Worm (Caenorhabditis elegans): ENCODE results near the gene F26G1.9.

DNA sequence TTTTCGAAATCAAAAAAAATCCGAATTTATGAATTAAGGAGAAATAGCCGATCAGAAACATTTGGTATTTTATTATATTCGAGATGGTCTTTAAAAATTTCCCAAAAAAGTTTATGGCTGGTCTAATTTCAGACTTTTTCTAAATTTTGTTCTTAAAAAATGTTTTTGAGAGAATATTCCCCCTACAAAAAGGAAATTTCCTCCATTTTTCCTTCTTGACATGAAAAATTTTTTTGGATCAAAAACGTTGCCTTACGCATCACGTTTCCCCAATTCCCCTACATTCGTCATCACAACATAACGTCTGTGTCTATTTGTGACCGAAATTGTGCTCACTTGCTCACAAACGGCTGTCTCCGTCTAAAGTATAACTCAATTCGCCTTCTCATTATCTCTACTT is 19.5 kb upstream of the F26G1.9 start:
- TF ChIP-seq snpc-4 (GFP tag; optimal IDR thresholded peaks at IDR 0.05) (no peak), snpc-4 (tag; optimal IDR thresholded peaks at IDR 0.05) (no peak), F57C9.4 (tag; optimal IDR thresholded peaks at IDR 0.05) (no peak), hmg-20 (GFP tag; IDR thresholded peaks at IDR 0.05) (no peak), unc-130 (GFP tag; optimal IDR thresholded peaks at IDR 0.05) (no peak), ceh-27 (GFP tag; optimal IDR thresholded peaks at IDR 0.05) (no peak), attf-3 (GFP tag; conservative IDR thresholded peaks at IDR 0.05) (no peak), nhr-90 (tag; optimal IDR thresholded peaks at IDR 0.05) (no peak), madf-8 (GFP tag; conservative IDR thresholded peaks at IDR 0.05) (no peak), pha-4 (tag; optimal IDR thresholded peaks at IDR 0.05) (no peak), sea-2 (GFP tag; IDR thresholded peaks at IDR 0.05) (no peak), ceh-79 (tag; optimal IDR thresholded peaks at IDR 0.05) (no peak)

All from whole organism, young adult.